Fruit fly (Drosophila melanogaster): ENCODE measurements around the gene CLIP-190.
A peak's percentile ranks its signal among the peaks of the same experiment; 100 is the strongest.

The CLIP-190 gene

dm6 chr2L:17427929-17428456, 43.5 kb downstream of the CLIP-190 start (continued):
- TF ChIP-seq CG10274 (GFP tag; optimal IDR thresholded peaks at IDR 0.05) (no peak), CG8290 (GFP tag; optimal IDR thresholded peaks at IDR 0.05) (no peak), CG8290 (tag; optimal IDR thresholded peaks at IDR 0.05) (peak in 1 of 2 experiments; percentile 49), CG32532 (GFP tag; IDR thresholded peaks at IDR 0.05) (peak; percentile 19; the same call in 1 of the 2 replicates), abd-A (tag; optimal IDR thresholded peaks at IDR 0.05) (peak; percentile 46), CG1024 (GFP tag; IDR thresholded peaks at IDR 0.05) (0 out of 2 replicates have a peak, but pooled peaks have one; percentile 35), pros (GFP tag; optimal IDR thresholded peaks at IDR 0.05) (no peak), pan (optimal IDR thresholded peaks at IDR 0.05) (no peak), pan (GFP tag; optimal IDR thresholded peaks at IDR 0.05 in 1 of 2, IDR thresholded peaks at IDR 0.05 in 1 of 2) (no peak), gce (GFP tag; IDR thresholded peaks at IDR 0.05) (no peak; the same call in 2 of the 3 replicates), CG9609 (GFP tag; optimal IDR thresholded peaks at IDR 0.05) (no peak), Lhr (GFP tag; optimal IDR thresholded peaks at IDR 0.05) (no peak), inv (GFP tag; IDR thresholded peaks at IDR 0.05; ENCODE audit: partially characterized antibody) (no peak), CG11504 (tag; optimal IDR thresholded peaks at IDR 0.05) (peak; percentile 22), Adf1 (GFP tag; IDR thresholded peaks at IDR 0.05) (peak; percentile 33; the same call in 1 of the 2 replicates), CG6254 (GFP tag; optimal IDR thresholded peaks at IDR 0.05) (no peak), CG12219 (GFP tag; optimal IDR thresholded peaks at IDR 0.05) (peak; percentile 21), crp (GFP tag; optimal IDR thresholded peaks at IDR 0.05) (no peak), Mrtf (GFP tag; IDR thresholded peaks at IDR 0.05) (no peak), Gsc (GFP tag; IDR thresholded peaks at IDR 0.05) (no peak), CG12769 (tag; optimal IDR thresholded peaks at IDR 0.05) (peak; percentile 24), Med (GFP tag) (peak; percentile 76), lbe (GFP tag; optimal IDR thresholded peaks at IDR 0.05) (peak; percentile 42), CG7745 (tag; optimal IDR thresholded peaks at IDR 0.05) (no peak), D (optimal IDR thresholded peaks at IDR 0.05) (no peak), D (GFP tag; optimal IDR thresholded peaks at IDR 0.05) (no peak), Dip3 (GFP tag; optimal IDR thresholded peaks at IDR 0.05) (no peak), CG11695 (GFP tag; IDR thresholded peaks at IDR 0.05) (no peak), tgo (GFP tag; IDR thresholded peaks at IDR 0.05) (0 out of 3 replicates have a peak, but pooled peaks have one; percentile 24), CG2116 (GFP tag; optimal IDR thresholded peaks at IDR 0.05) (no peak), CG13287 (GFP tag; IDR thresholded peaks at IDR 0.05; ENCODE audit: partially characterized antibody) (peak; percentile 44; the same call in 1 of the 2 replicates), gcm (GFP tag; optimal IDR thresholded peaks at IDR 0.05) (no peak), bsh (GFP tag; optimal IDR thresholded peaks at IDR 0.05) (no peak), H2.0 (GFP tag; IDR thresholded peaks at IDR 0.05) (no peak), CrebB (tag; optimal IDR thresholded peaks at IDR 0.05) (no peak), ash1 (GFP tag; optimal IDR thresholded peaks at IDR 0.05) (no peak), CG1647 (GFP tag; optimal IDR thresholded peaks at IDR 0.05) (no peak), CG2875 (GFP tag; optimal IDR thresholded peaks at IDR 0.05) (peak; percentile 32), Pdp1 (GFP tag; optimal IDR thresholded peaks at IDR 0.05) (peak in 1 of 2 experiments; percentile 53), mirr (GFP tag; optimal IDR thresholded peaks at IDR 0.05) (peak; percentile 18), Fer2 (tag; optimal IDR thresholded peaks at IDR 0.05) (no peak), lab (GFP tag; optimal IDR thresholded peaks at IDR 0.05) (peak; percentile 35), Asciz (GFP tag; optimal IDR thresholded peaks at IDR 0.05) (no peak), CG31365 (tag; optimal IDR thresholded peaks at IDR 0.05) (no peak), oc (tag; optimal IDR thresholded peaks at IDR 0.05) (no peak), Sry-δ (GFP tag; optimal IDR thresholded peaks at IDR 0.05) (no peak), fru (optimal IDR thresholded peaks at IDR 0.05) (no peak), CG15269 (tag; optimal IDR thresholded peaks at IDR 0.05) (peak; percentile 38), Hr3 (GFP tag; optimal IDR thresholded peaks at IDR 0.05) (no peak), dm (GFP tag; optimal IDR thresholded peaks at IDR 0.05) (no peak)
